Fruit fly (Drosophila melanogaster): ENCODE measurements around the gene Vml.

- TF ChIP-seq CG8319 (GFP tag; optimal IDR thresholded peaks at IDR 0.05) = no peak
- TF ChIP-seq CG6854 (GFP tag; optimal IDR thresholded peaks at IDR 0.05) = no peak
- TF ChIP-seq Met (GFP tag; optimal IDR thresholded peaks at IDR 0.05) = no peak
- TF ChIP-seq ss (GFP tag; optimal IDR thresholded peaks at IDR 0.05) = no peak
- no peak for TF ChIP-seq Sox15 (GFP tag; optimal IDR thresholded peaks at IDR 0.05)
- TF ChIP-seq CG1621 (tag; optimal IDR thresholded peaks at IDR 0.05) = no peak
- no peak for TF ChIP-seq acj6 (GFP tag; optimal IDR thresholded peaks at IDR 0.05)
- TF ChIP-seq CG15336 (GFP tag; IDR thresholded peaks at IDR 0.05) = no peak
- TF ChIP-seq CG6276 (GFP tag; optimal IDR thresholded peaks at IDR 0.05) = no peak
- TF ChIP-seq Blimp-1 (GFP tag; optimal IDR thresholded peaks at IDR 0.05) = no peak
These were observed 23.9 kb upstream of the Vml start, which contains the start of gene CG3191 for dm6 chrX:2251688-2252087.

Data from whole organism, prepupa.